Fruit fly (Drosophila melanogaster) whole organism, adult: Measurements from ENCODE around the gene CG34303.

ENCODE experiments used
- CG11617 ChIP-seq: fragments of 200-800 bp; sonication (Bioruptor generic); optimal IDR thresholded peaks from 2 replicates; lab custom pipeline; 2017; ENCODE audit warnings: mild to moderate bottlenecking, missing biosample characterization, missing genetic modification reagents, missing genetic modification characterization
- CG12768 ChIP-seq: fragments of 200-800 bp; sonication (Bioruptor generic); optimal IDR thresholded peaks from 2 replicates; lab custom pipeline; 2017; ENCODE audit warnings: missing biosample characterization, missing genetic modification characterization, mild to moderate bottlenecking, moderate library complexity, missing genetic modification reagents
- CG14711 ChIP-seq: fragments of 200-800 bp; sonication (Bioruptor generic); optimal IDR thresholded peaks from 2 replicates; lab custom pipeline; 2018; ENCODE audit warnings: missing biosample characterization, mild to moderate bottlenecking, missing genetic modification characterization, moderate library complexity
- CG1620 ChIP-seq: fragments of 200-800 bp; sonication (Bioruptor generic); optimal IDR thresholded peaks from 2 replicates; lab custom pipeline; 2016; ENCODE audit warnings: missing biosample characterization, missing genetic modification characterization
- CG33017 ChIP-seq: fragments of 200-800 bp; sonication (Bioruptor generic); optimal IDR thresholded peaks from 2 replicates; lab custom pipeline; 2018; ENCODE audit warnings: missing biosample characterization, mild to moderate bottlenecking, missing genetic modification characterization, moderate library complexity
- CG5204 ChIP-seq: fragments of 200-800 bp; sonication (Bioruptor generic); optimal IDR thresholded peaks from 2 replicates; lab custom pipeline; 2016; ENCODE audit warnings: missing biosample characterization, missing genetic modification characterization
- CG7045 ChIP-seq: fragments of 200-800 bp; sonication (Bioruptor generic); optimal IDR thresholded peaks from 2 replicates; lab custom pipeline; 2017; ENCODE audit warnings: missing biosample characterization, mild to moderate bottlenecking, missing genetic modification characterization
- CG7101 ChIP-seq: fragments of 200-800 bp; sonication (Bioruptor generic); optimal IDR thresholded peaks from 2 replicates; lab custom pipeline; 2018; ENCODE audit warnings: missing biosample characterization, mild to moderate bottlenecking, missing genetic modification characterization, moderate library complexity
- Clk ChIP-seq: fragments of 200-800 bp; sonication (Bioruptor generic); optimal IDR thresholded peaks from 2 replicates; lab custom pipeline; 2017; ENCODE audit warnings: missing biosample characterization, missing genetic modification characterization
- Crg-1 ChIP-seq: fragments of 200-800 bp; sonication (Bioruptor generic); optimal IDR thresholded peaks from 2 replicates; lab custom pipeline; 2016; ENCODE audit warnings: missing biosample characterization, missing genetic modification characterization
- Hr96 ChIP-seq: fragments of 200-800 bp; sonication (Bioruptor generic); optimal IDR thresholded peaks from 2 replicates; lab custom pipeline; 2016; ENCODE audit warnings: missing biosample characterization, missing genetic modification characterization
- Mnt ChIP-seq: fragments of 200-800 bp; sonication (Bioruptor generic); optimal IDR thresholded peaks from 2 replicates; lab custom pipeline; 2016; ENCODE audit warnings: missing biosample characterization, mild to moderate bottlenecking, missing genetic modification characterization
- bab1 ChIP-seq: fragments of 200-800 bp; sonication (Bioruptor generic); optimal IDR thresholded peaks from 3 replicates; lab custom pipeline; 2019; ENCODE audit warnings: missing biosample characterization, mild to moderate bottlenecking, missing genetic modification characterization, moderate library complexity
- cic ChIP-seq: fragments of 200-800 bp; sonication (Bioruptor generic); optimal IDR thresholded peaks from 2 replicates; lab custom pipeline; 2017; ENCODE audit warnings: missing biosample characterization, mild to moderate bottlenecking, missing genetic modification characterization, moderate library complexity
- cnc ChIP-seq, 2 experiments: fragments of >200 bp; optimal IDR thresholded peaks; 2 replicates each; lab custom pipeline; 2017
- kay ChIP-seq: fragments of 200-800 bp; sonication (Bioruptor generic); peaks from one replicate; lab custom pipeline; 2016; ENCODE audit warnings: missing biosample characterization, missing genetic modification characterization, borderline replicate concordance
- ovo ChIP-seq: fragments of 200-800 bp; sonication (Bioruptor generic); optimal IDR thresholded peaks from 2 replicates; lab custom pipeline; 2016; ENCODE audit warnings: missing biosample characterization, missing genetic modification characterization
- pad ChIP-seq: fragments of 200-800 bp; sonication (Bioruptor generic); optimal IDR thresholded peaks from 3 replicates; lab custom pipeline; 2017; ENCODE audit warnings: missing biosample characterization, missing genetic modification characterization, mild to moderate bottlenecking, moderate library complexity, missing genetic modification reagents
- tj ChIP-seq: fragments of 200-800 bp; sonication (Bioruptor generic); optimal IDR thresholded peaks from 3 replicates; lab custom pipeline; 2017; ENCODE audit warnings: missing biosample characterization, mild to moderate bottlenecking, missing genetic modification characterization, moderate library complexity
- toe ChIP-seq: fragments of 200-800 bp; sonication (Bioruptor generic); optimal IDR thresholded peaks from 2 replicates; lab custom pipeline; 2016; ENCODE audit warnings: missing biosample characterization, missing genetic modification characterization

The CG34303 gene

DNA sequence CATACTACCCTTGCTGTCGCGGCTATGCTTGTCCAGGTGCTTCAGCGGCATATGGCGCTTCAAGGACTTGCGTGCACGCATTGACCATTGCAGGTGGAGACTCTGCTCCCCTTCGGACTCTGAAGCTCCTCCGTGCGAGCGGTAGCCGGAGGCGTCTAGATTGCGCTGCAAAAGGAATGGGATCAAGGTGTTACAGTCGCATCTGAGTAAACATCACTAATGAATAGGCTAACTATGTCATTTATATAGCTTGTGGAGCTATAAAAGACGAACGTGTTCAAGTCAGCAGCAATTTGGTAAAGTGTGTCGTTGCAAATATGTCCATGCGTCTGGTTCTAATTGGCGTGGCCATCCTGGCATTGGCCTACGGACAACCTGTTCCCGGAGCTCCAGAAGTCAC lies 8.9 kb downstream of the CG34303 start, which contains the start of gene CG42759:
TSS of gene CG42759 (plus strand) at position 301 of the 400 bp plus-strand sequence.
- TF ChIP-seq Hr96 (GFP tag; lab: Kevin White, UChicago) (no peak), CG12768 (GFP tag; lab: Kevin White, UChicago) (no peak), pad (GFP tag; lab: Kevin White, UChicago) (no peak), toe (GFP tag; lab: Kevin White, UChicago) (no peak), tj (no peak)

DNA sequence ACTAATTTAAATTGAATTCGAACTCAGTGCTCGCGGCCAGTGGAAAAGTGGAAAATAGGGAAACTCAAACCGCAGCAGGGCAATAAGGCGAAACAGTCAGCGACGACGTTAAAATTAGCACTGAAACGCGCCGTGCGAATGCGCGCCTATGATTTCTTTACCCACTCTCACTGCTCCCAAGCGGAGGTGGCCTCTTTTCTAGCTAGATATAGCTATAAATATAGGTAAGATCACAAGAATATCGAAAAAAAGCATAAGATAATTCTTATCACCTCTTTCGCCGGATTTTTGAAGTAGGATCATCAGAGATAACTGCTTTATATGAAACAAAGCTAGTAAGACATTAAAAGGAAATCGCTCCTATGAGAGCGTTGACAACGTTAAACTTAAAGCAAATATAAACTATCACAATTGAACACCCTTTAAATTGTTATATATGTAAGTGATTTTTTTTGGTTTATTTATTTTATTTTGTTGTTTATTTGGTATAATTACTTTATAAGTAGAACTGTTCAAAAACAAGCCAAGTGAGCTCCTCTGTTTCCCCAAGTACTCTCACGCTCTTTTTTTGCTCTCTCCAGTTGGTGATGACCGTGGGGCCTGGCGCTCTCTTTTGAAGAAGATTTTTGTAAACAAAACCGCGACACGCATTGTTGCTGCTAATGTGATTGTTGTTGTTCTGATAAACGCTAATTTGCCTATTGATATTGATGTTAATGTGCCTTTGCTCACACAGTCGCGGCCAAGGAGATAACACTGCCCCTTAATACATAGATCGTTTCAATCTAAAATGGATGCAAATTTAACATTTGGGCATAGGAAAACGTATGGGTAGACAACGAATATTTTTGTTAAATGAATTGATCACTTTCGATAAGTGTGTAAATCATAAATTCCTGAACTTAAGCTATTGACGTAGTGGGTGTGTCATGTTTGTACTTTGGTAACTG lies 11.8 kb downstream of the CG34303 start, which contains the start of gene tws:
TSS of gene tws (minus strand) at position 124 of the 950 bp plus-strand sequence.
- TF ChIP-seq CG11617 (GFP tag; lab: Kevin White, UChicago) (peak; percentile 76), CG14711 (tag; lab: Kevin White, UChicago) (peak; percentile 21), Crg-1 (GFP tag; lab: Kevin White, UChicago) (peak; percentile 48), CG33017 (tag; lab: Kevin White, UChicago) (peak; percentile 22), toe (GFP tag; lab: Kevin White, UChicago) (peak; percentile 50), Clk (peak; percentile 31), kay (peak; percentile 76), cic (GFP tag; lab: Kevin White, UChicago) (no peak), CG7101 (tag; lab: Kevin White, UChicago) (peak; percentile 56), Mnt (peak; percentile 32), Hr96 (GFP tag; lab: Kevin White, UChicago) (no peak), bab1 (GFP tag; lab: Kevin White, UChicago) (peak; percentile 52), CG12768 (GFP tag; lab: Kevin White, UChicago) (peak; percentile 73), ovo (GFP tag; lab: Kevin White, UChicago) (no peak), CG7045 (GFP tag; lab: Kevin White, UChicago) (no peak), CG1620 (peak; percentile 14), CG5204 (GFP tag; lab: Kevin White, UChicago) (peak; percentile 65), tj (peak; percentile 36), cnc (optimal IDR thresholded peaks at IDR 0.05; lab: Kevin White, UChicago) (no peak), pad (GFP tag; lab: Kevin White, UChicago) (peak; percentile 38)

DNA sequence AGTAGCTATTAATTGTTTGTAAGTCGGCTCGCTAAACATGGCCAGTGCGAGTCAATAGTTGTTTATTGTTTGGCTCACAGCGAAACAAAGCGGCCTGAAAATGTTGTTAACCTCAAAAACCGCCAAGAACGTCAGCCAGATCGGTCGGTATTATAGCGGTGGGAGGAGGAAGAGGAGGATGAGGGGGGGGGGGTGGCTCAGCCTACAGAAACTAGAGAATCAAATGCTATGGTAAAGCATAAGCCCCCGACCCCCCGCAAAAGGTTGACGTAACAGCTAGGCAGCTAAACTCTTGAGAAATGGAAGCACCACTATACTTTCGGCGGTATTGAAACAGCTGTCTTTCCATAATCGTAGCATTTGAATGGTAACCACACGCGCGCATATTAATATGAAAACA lies 12.8 kb downstream of the CG34303 start:
- TF ChIP-seq CG5204 (GFP tag; lab: Kevin White, UChicago): no peak
- TF ChIP-seq bab1 (GFP tag; lab: Kevin White, UChicago): no peak
- no peak for TF ChIP-seq CG1620
- no peak for TF ChIP-seq ovo (GFP tag; lab: Kevin White, UChicago)
- TF ChIP-seq cnc (optimal IDR thresholded peaks at IDR 0.05; lab: Kevin White, UChicago): no peak
- no peak for TF ChIP-seq CG12768 (GFP tag; lab: Kevin White, UChicago)
- no peak for TF ChIP-seq pad (GFP tag; lab: Kevin White, UChicago)
- no peak for TF ChIP-seq toe (GFP tag; lab: Kevin White, UChicago)
- TF ChIP-seq kay: no peak
- no peak for TF ChIP-seq Crg-1 (GFP tag; lab: Kevin White, UChicago)
- no peak for TF ChIP-seq Hr96 (GFP tag; lab: Kevin White, UChicago)
- no peak for TF ChIP-seq Mnt
- no peak for TF ChIP-seq CG11617 (GFP tag; lab: Kevin White, UChicago)
- no peak for TF ChIP-seq CG14711 (tag; lab: Kevin White, UChicago)
- no peak for TF ChIP-seq Clk
- no peak for TF ChIP-seq CG33017 (tag; lab: Kevin White, UChicago)
- TF ChIP-seq cic (GFP tag; lab: Kevin White, UChicago): no peak
- no peak for TF ChIP-seq CG7045 (GFP tag; lab: Kevin White, UChicago)

DNA sequence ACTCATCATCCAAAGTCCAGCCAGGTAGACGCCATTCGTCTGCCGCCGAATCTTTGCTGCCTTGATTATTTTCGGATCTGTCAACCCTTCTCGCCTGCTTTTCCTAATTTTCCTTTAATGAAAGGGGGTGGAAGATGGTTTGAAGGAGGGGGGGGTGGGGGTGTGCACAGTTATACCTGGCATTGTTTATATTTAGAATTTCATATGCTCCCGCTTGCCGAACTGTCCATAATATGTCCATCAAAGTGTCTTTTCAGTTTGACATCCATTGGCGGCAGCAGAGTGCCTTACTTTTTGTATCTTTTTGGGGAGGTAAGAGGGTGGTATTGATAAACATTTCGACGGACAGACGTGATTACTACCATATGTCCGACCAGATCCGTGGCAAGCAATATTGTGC lies 13.9 kb downstream of the CG34303 start:
- no peak for TF ChIP-seq cnc (optimal IDR thresholded peaks at IDR 0.05; lab: Kevin White, UChicago)
- TF ChIP-seq CG5204 (GFP tag; lab: Kevin White, UChicago): no peak
- TF ChIP-seq tj: no peak
- no peak for TF ChIP-seq pad (GFP tag; lab: Kevin White, UChicago)
- TF ChIP-seq CG11617 (GFP tag; lab: Kevin White, UChicago): no peak
- TF ChIP-seq kay: no peak
- no peak for TF ChIP-seq CG14711 (tag; lab: Kevin White, UChicago)
- no peak for TF ChIP-seq Hr96 (GFP tag; lab: Kevin White, UChicago)
- no peak for TF ChIP-seq CG1620
- TF ChIP-seq Crg-1 (GFP tag; lab: Kevin White, UChicago): no peak
- TF ChIP-seq Mnt: no peak
- no peak for TF ChIP-seq CG7045 (GFP tag; lab: Kevin White, UChicago)
- TF ChIP-seq CG12768 (GFP tag; lab: Kevin White, UChicago): no peak
- no peak for TF ChIP-seq CG33017 (tag; lab: Kevin White, UChicago)
- TF ChIP-seq ovo (GFP tag; lab: Kevin White, UChicago): no peak
- TF ChIP-seq Clk: no peak
- no peak for TF ChIP-seq cic (GFP tag; lab: Kevin White, UChicago)
- no peak for TF ChIP-seq bab1 (GFP tag; lab: Kevin White, UChicago)
- TF ChIP-seq toe (GFP tag; lab: Kevin White, UChicago): no peak

DNA sequence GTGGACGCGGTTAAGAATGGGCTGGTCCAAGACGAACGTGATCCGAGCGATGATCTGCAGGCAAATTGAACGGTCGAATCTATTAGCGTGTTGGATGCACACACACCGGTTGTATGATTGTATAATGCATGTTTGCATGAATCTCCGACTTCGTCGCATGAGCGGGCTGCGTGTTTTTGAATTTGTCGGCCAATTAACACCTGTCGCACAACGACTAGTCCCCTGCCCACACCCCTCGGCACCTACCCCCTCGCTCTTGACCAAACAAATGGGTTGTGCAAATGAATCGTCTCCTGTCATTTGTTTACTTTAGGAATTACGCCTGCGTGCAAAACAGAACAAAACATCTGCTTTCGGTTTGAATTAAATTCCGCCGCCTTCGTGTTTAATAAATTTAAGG lies 16.7 kb downstream of the CG34303 start:
- TF ChIP-seq Mnt: no peak
- TF ChIP-seq cic (GFP tag; lab: Kevin White, UChicago): no peak
- TF ChIP-seq cnc (optimal IDR thresholded peaks at IDR 0.05; lab: Kevin White, UChicago): no peak
- TF ChIP-seq tj: no peak
- no peak for TF ChIP-seq CG33017 (tag; lab: Kevin White, UChicago)
- no peak for TF ChIP-seq ovo (GFP tag; lab: Kevin White, UChicago)
- no peak for TF ChIP-seq CG12768 (GFP tag; lab: Kevin White, UChicago)
- TF ChIP-seq toe (GFP tag; lab: Kevin White, UChicago): no peak
- no peak for TF ChIP-seq CG1620
- TF ChIP-seq CG11617 (GFP tag; lab: Kevin White, UChicago): no peak
- TF ChIP-seq Crg-1 (GFP tag; lab: Kevin White, UChicago): no peak
- no peak for TF ChIP-seq Clk
